Fruit fly (Drosophila melanogaster) whole organism, prepupa: ENCODE results near the gene yata.

ENCODE experiments used
- Blimp-1 ChIP-seq: fragments of 200-800 bp; sonication (Bioruptor generic); optimal IDR thresholded peaks from 3 replicates; lab custom pipeline; 2017; ENCODE audit warnings: missing biosample characterization, missing genetic modification characterization, mild to moderate bottlenecking, moderate library complexity, missing genetic modification reagents
- CG10631 ChIP-seq: fragments of 200-800 bp; sonication (Bioruptor generic); optimal IDR thresholded peaks from 2 replicates; lab custom pipeline; 2016; ENCODE audit warnings: missing biosample characterization, missing genetic modification characterization
- CG10669 ChIP-seq: fragments of 200-800 bp; sonication (Bioruptor generic); optimal IDR thresholded peaks from 3 replicates; lab custom pipeline; 2018; ENCODE audit warnings: missing biosample characterization, mild to moderate bottlenecking, missing genetic modification characterization, moderate library complexity
- CG11294 ChIP-seq: fragments of 200-800 bp; sonication (Bioruptor generic); IDR thresholded peaks from 2 replicates; pipeline ENCODE4 v1.3.6; 2022; ENCODE audit warnings: missing biosample characterization, missing genetic modification characterization
- CG11762 ChIP-seq: fragments of 200-800 bp; sonication (Bioruptor generic); optimal IDR thresholded peaks from 3 replicates; lab custom pipeline; 2016; ENCODE audit warnings: missing biosample characterization, missing genetic modification characterization; ENCODE audit not compliant: insufficient read depth
- CG11902 ChIP-seq: fragments of 200-800 bp; sonication (Bioruptor generic); optimal IDR thresholded peaks from 3 replicates; lab custom pipeline; 2016; ENCODE audit warnings: missing biosample characterization, missing genetic modification characterization
- CG1621 ChIP-seq: fragments of 200-800 bp; sonication (Bioruptor generic); optimal IDR thresholded peaks from 3 replicates; lab custom pipeline; 2018; ENCODE audit warnings: missing biosample characterization, mild to moderate bottlenecking, missing genetic modification characterization
- CG16779 ChIP-seq: fragments of 200-800 bp; sonication (Bioruptor generic); optimal IDR thresholded peaks from 3 replicates; lab custom pipeline; 2017; ENCODE audit warnings: missing biosample characterization, mild to moderate bottlenecking, missing genetic modification characterization
- CG3032 ChIP-seq: fragments of 200-800 bp; optimal IDR thresholded peaks from 2 replicates; lab custom pipeline; 2019; ENCODE audit warnings: missing biosample characterization, mild to moderate bottlenecking, missing genetic modification characterization, moderate library complexity
- CG31627 ChIP-seq: fragments of 200-800 bp; sonication (Bioruptor generic); optimal IDR thresholded peaks from 3 replicates; lab custom pipeline; 2016; ENCODE audit warnings: missing biosample characterization, missing genetic modification characterization
- CG32006 ChIP-seq: fragments of 200-800 bp; sonication (Bioruptor generic); optimal IDR thresholded peaks from 3 replicates; lab custom pipeline; 2017; ENCODE audit warnings: missing biosample characterization, mild to moderate bottlenecking, missing genetic modification characterization
- CG34406 ChIP-seq: fragments of 200-800 bp; sonication (Bioruptor generic); optimal IDR thresholded peaks from 3 replicates; lab custom pipeline; 2016; ENCODE audit warnings: missing biosample characterization, missing genetic modification characterization
- CG3919 ChIP-seq: fragments of 200-800 bp; sonication (Bioruptor generic); optimal IDR thresholded peaks from 3 replicates; lab custom pipeline; 2016; ENCODE audit warnings: missing biosample characterization, missing genetic modification characterization
- CG4318 ChIP-seq: fragments of 200-800 bp; sonication (Bioruptor generic); optimal IDR thresholded peaks from 3 replicates; lab custom pipeline; 2017; ENCODE audit warnings: missing biosample characterization, mild to moderate bottlenecking, missing genetic modification characterization
- CG6163 ChIP-seq: fragments of 200-800 bp; sonication (Bioruptor generic); IDR thresholded peaks from 3 replicates; pipeline ENCODE4 v1.3.6; 2022; ENCODE audit warnings: missing biosample characterization, missing genetic modification characterization
- CG6276 ChIP-seq: fragments of 200-800 bp; sonication (Bioruptor generic); optimal IDR thresholded peaks from 2 replicates; lab custom pipeline; 2017; ENCODE audit warnings: missing biosample characterization, mild to moderate bottlenecking, missing genetic modification characterization
- CG6792 ChIP-seq: fragments of 200-800 bp; sonication (Bioruptor generic); optimal IDR thresholded peaks from 3 replicates; lab custom pipeline; 2016; ENCODE audit warnings: missing biosample characterization, missing genetic modification characterization
- CG6808 ChIP-seq: fragments of 200-800 bp; sonication (Bioruptor generic); optimal IDR thresholded peaks from 3 replicates; lab custom pipeline; 2017; ENCODE audit warnings: missing biosample characterization, missing genetic modification characterization, mild to moderate bottlenecking, moderate library complexity, missing genetic modification reagents
- CG6854 ChIP-seq: fragments of 200-800 bp; sonication (Bioruptor generic); optimal IDR thresholded peaks from 2 replicates; lab custom pipeline; 2017; ENCODE audit warnings: missing biosample characterization, mild to moderate bottlenecking, missing genetic modification characterization
- CG7368 ChIP-seq: fragments of 200-800 bp; sonication (Bioruptor generic); optimal IDR thresholded peaks from 3 replicates; lab custom pipeline; 2016; ENCODE audit warnings: missing biosample characterization, missing genetic modification characterization
- CG8119 ChIP-seq: fragments of 200-800 bp; sonication (Bioruptor generic); IDR thresholded peaks from 3 replicates; pipeline ENCODE4 v1.3.6; 2022; ENCODE audit warnings: missing biosample characterization, missing genetic modification characterization
- CG8319 ChIP-seq: fragments of 200-800 bp; sonication (Bioruptor generic); optimal IDR thresholded peaks from 3 replicates; lab custom pipeline; 2016; ENCODE audit warnings: missing biosample characterization, missing genetic modification characterization
- CG8632 ChIP-seq: fragments of 200-800 bp; sonication (Bioruptor generic); optimal IDR thresholded peaks from 3 replicates; lab custom pipeline; 2016; ENCODE audit warnings: missing biosample characterization, missing genetic modification characterization
- CG9139 ChIP-seq: fragments of 200-800 bp; sonication (Bioruptor generic); optimal IDR thresholded peaks from 3 replicates; lab custom pipeline; 2017; ENCODE audit warnings: missing biosample characterization, mild to moderate bottlenecking, missing genetic modification characterization
- Eip75B ChIP-seq: fragments of 200-800 bp; sonication (Bioruptor generic); optimal IDR thresholded peaks from 3 replicates; lab custom pipeline; 2016; ENCODE audit warnings: missing biosample characterization, missing genetic modification characterization
- Eip78C ChIP-seq: fragments of 200-800 bp; sonication (Bioruptor generic); peaks from one replicate; lab custom pipeline; 2016; ENCODE audit warnings: missing biosample characterization, missing genetic modification characterization
- Eip93F ChIP-seq: fragments of 200-800 bp; sonication (Bioruptor generic); optimal IDR thresholded peaks from 2 replicates; lab custom pipeline; 2016; ENCODE audit warnings: missing biosample characterization, mild to moderate bottlenecking, missing genetic modification characterization
- Ets21C ChIP-seq: fragments of 200-800 bp; sonication (Bioruptor generic); optimal IDR thresholded peaks from 3 replicates; lab custom pipeline; 2016; ENCODE audit warnings: missing biosample characterization, missing genetic modification characterization
- Ets96B ChIP-seq: fragments of 200-800 bp; optimal IDR thresholded peaks from 2 replicates; lab custom pipeline; 2019; ENCODE audit warnings: missing biosample characterization, mild to moderate bottlenecking, missing genetic modification characterization, moderate library complexity
- Gug ChIP-seq: fragments of 200-800 bp; sonication (Bioruptor generic); IDR thresholded peaks from 2 replicates; pipeline ENCODE4 v1.3.6; 2022; ENCODE audit warnings: missing biosample characterization, missing genetic modification characterization
- Hr39 ChIP-seq: fragments of 200-800 bp; sonication (Bioruptor generic); optimal IDR thresholded peaks from 2 replicates; lab custom pipeline; 2016; ENCODE audit warnings: missing biosample characterization, missing genetic modification characterization
- Hr4 ChIP-seq: fragments of 200-800 bp; sonication (Bioruptor generic); optimal IDR thresholded peaks from 3 replicates; lab custom pipeline; 2016; ENCODE audit warnings: missing biosample characterization, missing genetic modification characterization
- Lpt ChIP-seq: fragments of 200-800 bp; sonication (Bioruptor generic); optimal IDR thresholded peaks from 3 replicates; lab custom pipeline; 2016; ENCODE audit warnings: missing biosample characterization, missing genetic modification characterization
- Met ChIP-seq: fragments of 200-800 bp; sonication (Bioruptor generic); optimal IDR thresholded peaks from 3 replicates; lab custom pipeline; 2016; ENCODE audit warnings: missing biosample characterization, missing genetic modification characterization
- OdsH ChIP-seq: fragments of 200-800 bp; sonication (Bioruptor generic); optimal IDR thresholded peaks from 3 replicates; lab custom pipeline; 2016; ENCODE audit warnings: missing biosample characterization, missing genetic modification characterization
- Smox ChIP-seq: fragments of 200-800 bp; sonication (Bioruptor generic); optimal IDR thresholded peaks from 3 replicates; lab custom pipeline; 2016; ENCODE audit warnings: missing biosample characterization, missing genetic modification characterization
- Sox102F ChIP-seq: fragments of 200-800 bp; sonication (Bioruptor generic); optimal IDR thresholded peaks from 2 replicates; lab custom pipeline; 2016; ENCODE audit warnings: missing biosample characterization, mild to moderate bottlenecking, missing genetic modification characterization
- Sox15 ChIP-seq: fragments of 200-800 bp; sonication (Bioruptor generic); optimal IDR thresholded peaks from 3 replicates; lab custom pipeline; 2016; ENCODE audit warnings: missing biosample characterization, missing genetic modification characterization
- achi ChIP-seq: fragments of 200-800 bp; sonication (Bioruptor generic); optimal IDR thresholded peaks from 3 replicates; lab custom pipeline; 2016; ENCODE audit warnings: missing biosample characterization, missing genetic modification characterization
- cyc ChIP-seq: fragments of 200-800 bp; sonication (Bioruptor generic); optimal IDR thresholded peaks from 3 replicates; lab custom pipeline; 2016; ENCODE audit warnings: missing biosample characterization, missing genetic modification characterization
- dac ChIP-seq: fragments of 200-800 bp; sonication (Bioruptor generic); optimal IDR thresholded peaks from 2 replicates; lab custom pipeline; 2017; ENCODE audit warnings: missing biosample characterization, mild to moderate bottlenecking, missing genetic modification characterization
- dsx ChIP-seq: fragments of 200-800 bp; optimal IDR thresholded peaks from 3 replicates; lab custom pipeline; 2019; ENCODE audit warnings: missing biosample characterization, mild to moderate bottlenecking, missing genetic modification characterization, moderate library complexity; ENCODE audit not compliant: poor library complexity, severe bottlenecking
- eg ChIP-seq: fragments of 200-800 bp; sonication (Bioruptor generic); IDR thresholded peaks from 3 replicates; pipeline ENCODE4 v1.3.6; 2022; ENCODE audit warnings: missing biosample characterization, missing genetic modification characterization
- esn ChIP-seq: fragments of 200-800 bp; sonication (Bioruptor generic); optimal IDR thresholded peaks from 2 replicates; lab custom pipeline; 2016; ENCODE audit warnings: missing biosample characterization, mild to moderate bottlenecking, missing genetic modification characterization, moderate library complexity
- fd59A ChIP-seq: fragments of 200-800 bp; sonication (Bioruptor generic); optimal IDR thresholded peaks from 2 replicates; lab custom pipeline; 2017; ENCODE audit warnings: missing biosample characterization, mild to moderate bottlenecking, missing genetic modification characterization, missing genetic modification reagents
- fd85E ChIP-seq: fragments of 200-800 bp; sonication (Bioruptor generic); optimal IDR thresholded peaks from 3 replicates; lab custom pipeline; 2016; ENCODE audit warnings: missing biosample characterization, missing genetic modification characterization
- fkh ChIP-seq: fragments of 200-800 bp; sonication (Bioruptor generic); optimal IDR thresholded peaks from 3 replicates; lab custom pipeline; 2017; ENCODE audit warnings: missing biosample characterization, mild to moderate bottlenecking, missing genetic modification characterization, moderate library complexity
- lz ChIP-seq: fragments of 200-800 bp; sonication (Bioruptor generic); optimal IDR thresholded peaks from 3 replicates; lab custom pipeline; 2016; ENCODE audit warnings: missing biosample characterization, missing genetic modification characterization
- net ChIP-seq: fragments of 200-800 bp; sonication (Bioruptor generic); optimal IDR thresholded peaks from 3 replicates; lab custom pipeline; 2016; ENCODE audit warnings: missing biosample characterization, missing genetic modification characterization
- pdm3 ChIP-seq: fragments of 200-800 bp; sonication (Bioruptor generic); optimal IDR thresholded peaks from 3 replicates; lab custom pipeline; 2016; ENCODE audit warnings: missing biosample characterization, missing genetic modification characterization
- salr ChIP-seq, 2 experiments: fragments of 200-800 bp; sonication (Bioruptor generic); optimal IDR thresholded peaks; 3 replicates each; lab custom pipeline; 2016 to 2018; ENCODE audit warnings: missing biosample characterization in 2 of 2, missing genetic modification characterization in 2 of 2, mild to moderate bottlenecking in 1 of 2
- svp ChIP-seq: fragments of 200-800 bp; sonication (Bioruptor generic); peaks from one replicate; lab custom pipeline; 2016; ENCODE audit warnings: missing biosample characterization, missing genetic modification characterization
- topi ChIP-seq: fragments of 200-800 bp; sonication (Bioruptor generic); optimal IDR thresholded peaks from 3 replicates; lab custom pipeline; 2016; ENCODE audit warnings: missing biosample characterization, missing genetic modification characterization
- vri ChIP-seq: fragments of 200-800 bp; sonication (Bioruptor generic); optimal IDR thresholded peaks from 3 replicates; lab custom pipeline; 2016; ENCODE audit warnings: missing biosample characterization, mild to moderate bottlenecking, missing genetic modification characterization

Gene yata

dm6 chr3R:29756153-29756552 is 7.1 kb downstream of the yata start:
- TF ChIP-seq cyc = no peak
- no peak for TF ChIP-seq topi (GFP tag; lab: Kevin White, UChicago)
- TF ChIP-seq Met = no peak
- TF ChIP-seq CG32006 (GFP tag; lab: Kevin White, UChicago) = peak; percentile 61
- peak; percentile 24 for TF ChIP-seq Eip78C (GFP tag; lab: Kevin White, UChicago)
- TF ChIP-seq CG4318 = no peak
- peak; percentile 12 for TF ChIP-seq Hr4
- peak; percentile 12 for TF ChIP-seq Lpt (GFP tag; lab: Kevin White, UChicago)
- no peak for TF ChIP-seq vri (GFP tag; lab: Kevin White, UChicago)
- no peak for TF ChIP-seq Gug
- no peak for TF ChIP-seq achi (GFP tag; lab: Kevin White, UChicago)
- no peak for TF ChIP-seq CG6792 (GFP tag; lab: Kevin White, UChicago)
- no peak for TF ChIP-seq Eip93F (GFP tag; lab: Kevin White, UChicago)
- no peak for TF ChIP-seq CG16779 (tag; lab: Kevin White, UChicago)
- no peak for TF ChIP-seq CG6854 (GFP tag; lab: Kevin White, UChicago)
- TF ChIP-seq CG31627 (GFP tag; lab: Kevin White, UChicago) = no peak
- no peak for TF ChIP-seq CG8319 (GFP tag; lab: Kevin White, UChicago)
- no peak for TF ChIP-seq CG6808
- TF ChIP-seq CG34406 (GFP tag; lab: Kevin White, UChicago) = no peak
- no peak for TF ChIP-seq OdsH (GFP tag; lab: Kevin White, UChicago)
- TF ChIP-seq fkh = no peak
- no peak for TF ChIP-seq Hr39 (GFP tag; lab: Kevin White, UChicago)
- no peak for TF ChIP-seq dac (GFP tag; lab: Kevin White, UChicago)
- no peak for TF ChIP-seq esn
- TF ChIP-seq pdm3 = peak; percentile 4
- TF ChIP-seq Ets21C = no peak
- TF ChIP-seq dsx (GFP tag; lab: Kevin White, UChicago) = no peak
- TF ChIP-seq lz (GFP tag; lab: Kevin White, UChicago) = no peak
- no peak for TF ChIP-seq Smox
- TF ChIP-seq CG11902 (GFP tag; lab: Kevin White, UChicago) = no peak
- no peak for TF ChIP-seq CG7368 (GFP tag; lab: Kevin White, UChicago)
- no peak for TF ChIP-seq fd59A
- no peak for TF ChIP-seq svp
- no peak for TF ChIP-seq Sox102F (GFP tag; lab: Kevin White, UChicago)
- no peak for TF ChIP-seq CG10631 (GFP tag; lab: Kevin White, UChicago)
- no peak for TF ChIP-seq Eip75B
- TF ChIP-seq Blimp-1 (GFP tag; lab: Kevin White, UChicago) = no peak
- TF ChIP-seq CG8632 = no peak
- TF ChIP-seq CG10669 (GFP tag; lab: Kevin White, UChicago) = no peak
- peak; percentile 58 for TF ChIP-seq CG8119
- TF ChIP-seq CG3032 = no peak
- TF ChIP-seq CG3919 (GFP tag; lab: Kevin White, UChicago) = no peak
- no peak for TF ChIP-seq CG11762 (GFP tag; lab: Kevin White, UChicago)
- TF ChIP-seq Ets96B (tag; lab: Kevin White, UChicago) = no peak
- TF ChIP-seq CG11294 (GFP tag; lab: Robert Waterston, UW) = no peak
- no peak for TF ChIP-seq CG6276 (GFP tag; lab: Kevin White, UChicago)
- TF ChIP-seq CG1621 = no peak
- TF ChIP-seq salr (GFP tag; optimal IDR thresholded peaks at IDR 0.05; lab: Kevin White, UChicago) = no peak
- TF ChIP-seq CG6163 (GFP tag; lab: Robert Waterston, UW) = no peak
- no peak for TF ChIP-seq Sox15 (GFP tag; lab: Kevin White, UChicago)
- no peak for TF ChIP-seq fd85E (GFP tag; lab: Kevin White, UChicago)
- TF ChIP-seq CG9139 = no peak
- peak; percentile 41; the same call in 1 of the 3 replicates for TF ChIP-seq eg (GFP tag; lab: Robert Waterston, UW)
- TF ChIP-seq net = no peak
